Worm (Caenorhabditis elegans) whole organism, mixed stage, embryonic: Measurements from ENCODE around the gene srsx-25.

Experiments
- M03D4.4 ChIP-seq: sonication (generic microtip); optimal IDR thresholded peaks from 2 replicates; lab custom pipeline; 2017; ENCODE audit warnings: mild to moderate bottlenecking, missing genetic modification characterization, missing compliant biosample characterization
- blmp-1 ChIP-seq: fragments of 150-350 bp; optimal IDR thresholded peaks from 2 replicates; lab custom pipeline; 2014; ENCODE audit warnings: missing biosample characterization, missing genetic modification characterization
- ceh-83 ChIP-seq: fragments of 200-800 bp; sonication (Bioruptor generic); optimal IDR thresholded peaks from 2 replicates; lab custom pipeline; 2018; ENCODE audit warnings: mild to moderate bottlenecking, missing genetic modification characterization, missing compliant biosample characterization
- ces-1 ChIP-seq: fragments of 150-350 bp; optimal IDR thresholded peaks from 2 replicates; lab custom pipeline; 2014; ENCODE audit warnings: missing biosample characterization, missing genetic modification reagents, missing genetic modification characterization
- cnd-1 ChIP-seq: fragments of 200-800 bp; sonication (Bioruptor generic); optimal IDR thresholded peaks from 2 replicates; lab custom pipeline; 2018; ENCODE audit warnings: mild to moderate bottlenecking, missing genetic modification characterization, missing compliant biosample characterization
- drap-1 ChIP-seq: fragments of 200-800 bp; sonication (Bioruptor generic); optimal IDR thresholded peaks from 3 replicates; lab custom pipeline; 2018; ENCODE audit warnings: mild to moderate bottlenecking, missing genetic modification characterization, missing compliant biosample characterization
- elt-1 ChIP-seq: sonication (generic microtip); optimal IDR thresholded peaks from 2 replicates; lab custom pipeline; 2017; ENCODE audit warnings: missing genetic modification characterization, mild to moderate bottlenecking, missing compliant biosample characterization, antibody characterized with exemption, moderate library complexity, borderline replicate concordance; ENCODE audit not compliant: insufficient read depth
- elt-3 ChIP-seq: fragments of 150-350 bp; optimal IDR thresholded peaks from 2 replicates; lab custom pipeline; 2014; ENCODE audit warnings: missing biosample characterization, missing genetic modification characterization
- hlh-1 ChIP-seq: fragments of 150-350 bp; optimal IDR thresholded peaks from 2 replicates; lab custom pipeline; 2014; ENCODE audit warnings: missing biosample characterization, missing genetic modification reagents, missing genetic modification characterization
- lin-13 ChIP-seq: fragments of 150-350 bp; optimal IDR thresholded peaks from 2 replicates; lab custom pipeline; 2014; ENCODE audit warnings: missing biosample characterization, missing genetic modification characterization
- lin-32 ChIP-seq: fragments of 200-800 bp; sonication (Bioruptor generic); optimal IDR thresholded peaks from 2 replicates; lab custom pipeline; 2018; ENCODE audit warnings: mild to moderate bottlenecking, missing genetic modification characterization, missing compliant biosample characterization
- mab-5 ChIP-seq: fragments of 150-350 bp; optimal IDR thresholded peaks from 2 replicates; lab custom pipeline; 2014; ENCODE audit warnings: missing biosample characterization, missing genetic modification characterization
- mep-1 ChIP-seq: fragments of 150-350 bp; optimal IDR thresholded peaks from 2 replicates; lab custom pipeline; 2017; ENCODE audit warnings: missing biosample characterization, missing genetic modification reagents, missing genetic modification characterization, inconsistent platforms
- nhr-2 ChIP-seq: fragments of 150-350 bp; optimal IDR thresholded peaks from 2 replicates; lab custom pipeline; 2014; ENCODE audit warnings: missing biosample characterization, missing genetic modification characterization
- nhr-28 ChIP-seq: fragments of 150-350 bp; optimal IDR thresholded peaks from 2 replicates; lab custom pipeline; 2014; ENCODE audit warnings: missing biosample characterization, missing genetic modification characterization
- pha-4 ChIP-seq: fragments of 150-350 bp; optimal IDR thresholded peaks from 2 replicates; lab custom pipeline; 2018; ENCODE audit warnings: missing biosample characterization, missing genetic modification reagents, missing genetic modification characterization
- tbx-8 ChIP-seq: fragments of 200-800 bp; sonication (Bioruptor generic); optimal IDR thresholded peaks from 2 replicates; lab custom pipeline; 2018; ENCODE audit warnings: mild to moderate bottlenecking, missing genetic modification characterization, moderate library complexity, missing compliant biosample characterization
- unc-120 ChIP-seq: sonication (generic microtip); optimal IDR thresholded peaks from 2 replicates; lab custom pipeline; 2017; ENCODE audit warnings: missing genetic modification characterization, missing compliant biosample characterization; ENCODE audit not compliant: poor library complexity, severe bottlenecking
- unc-39 ChIP-seq: fragments of 150-350 bp; optimal IDR thresholded peaks from 2 replicates; lab custom pipeline; 2014; ENCODE audit warnings: missing biosample characterization, missing genetic modification characterization
- unc-62 ChIP-seq: fragments of 150-350 bp; optimal IDR thresholded peaks from 2 replicates; lab custom pipeline; 2014; ENCODE audit warnings: missing biosample characterization, missing genetic modification reagents, missing genetic modification characterization

srsx-25 gene

ce11 chrIV:13400456-13401364 is 35.7 kb downstream of the srsx-25 start, which contains the start of the genes memi-2 and cyp-31A5:
memi-2 (minus strand) TSS chrIV:13400506.
cyp-31A5 (plus strand) TSS chrIV:13401289.
- TF ChIP-seq tbx-8 (GFP tag; lab: Kevin White, UChicago) (no peak), mab-5 (tag; lab: Kevin White, UChicago) (no peak), lin-32 (no peak), ceh-83 (no peak), cnd-1 (tag; lab: Kevin White, UChicago) (no peak), drap-1 (no peak)

DNA sequence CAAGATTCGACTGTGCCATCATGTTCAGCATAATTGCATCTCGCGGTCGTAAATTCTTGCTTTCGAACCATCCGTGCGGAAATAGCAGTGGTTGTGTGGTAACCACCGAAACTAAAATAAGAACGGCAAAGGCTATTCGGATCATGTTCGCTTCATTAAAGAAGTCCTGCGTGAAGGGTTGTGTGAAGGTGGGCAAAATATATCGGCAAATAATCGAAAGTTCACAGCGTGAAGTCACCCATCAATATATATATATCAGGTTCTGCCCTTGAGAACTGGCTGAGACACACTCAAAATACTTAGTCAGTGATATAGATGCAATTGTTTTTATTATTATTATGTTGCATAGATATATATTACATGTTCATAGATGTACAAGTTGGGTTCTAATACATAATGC is 43.0 kb downstream of the srsx-25 start, which contains the start of gene Y62E10A.19:
Gene Y62E10A.19 (minus strand): TSS at position 289 of the 400 bp plus-strand sequence.
- TF ChIP-seq elt-1 (no peak), blmp-1 (tag; lab: Kevin White, UChicago) (peak; percentile 7)

DNA sequence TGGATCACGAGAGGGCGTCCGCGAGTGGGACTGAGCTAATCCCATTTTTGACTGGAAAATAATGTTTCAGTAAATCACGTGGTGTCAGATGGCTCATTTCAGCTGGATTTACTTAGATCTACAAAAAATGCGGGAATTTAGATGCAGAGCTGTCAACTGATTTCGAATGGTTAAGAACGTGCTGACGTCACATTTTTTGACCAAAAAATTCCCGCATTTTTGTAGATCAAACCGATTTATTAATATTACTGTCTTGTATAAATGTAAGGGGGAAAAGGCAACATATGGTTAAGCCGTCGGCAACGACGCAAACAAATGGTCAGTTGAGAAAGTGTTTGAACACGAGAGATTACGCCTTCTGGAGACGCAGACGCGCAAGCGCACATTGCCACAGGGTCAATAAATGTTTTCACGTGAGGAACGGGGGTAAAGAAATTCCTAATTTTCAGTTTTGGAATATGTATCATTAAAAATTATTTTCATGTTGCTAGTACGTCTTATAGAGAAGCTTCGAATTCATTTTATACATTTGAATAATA is 47.9 kb downstream of the srsx-25 start, which contains the start of gene gcl-1:
Gene gcl-1 (minus strand): TSS at position 51 of the 539 bp plus-strand sequence.
- no peak for TF ChIP-seq elt-3 (tag; lab: Kevin White, UChicago)
- peak; percentile 3 for TF ChIP-seq cnd-1 (tag; lab: Kevin White, UChicago)
- TF ChIP-seq pha-4 (tag; lab: Kevin White, UChicago) = peak; percentile 31
- TF ChIP-seq lin-13 = no peak
- no peak for TF ChIP-seq lin-32
- TF ChIP-seq mep-1 (tag; lab: Kevin White, UChicago) = no peak
- TF ChIP-seq ceh-83 = no peak
- TF ChIP-seq hlh-1 (tag; lab: Kevin White, UChicago) = peak; percentile 7
- TF ChIP-seq unc-62 = no peak
- TF ChIP-seq ces-1 (GFP tag; lab: Kevin White, UChicago) = peak; percentile 17
- TF ChIP-seq M03D4.4 (tag; lab: Kevin White, UChicago) = no peak

DNA sequence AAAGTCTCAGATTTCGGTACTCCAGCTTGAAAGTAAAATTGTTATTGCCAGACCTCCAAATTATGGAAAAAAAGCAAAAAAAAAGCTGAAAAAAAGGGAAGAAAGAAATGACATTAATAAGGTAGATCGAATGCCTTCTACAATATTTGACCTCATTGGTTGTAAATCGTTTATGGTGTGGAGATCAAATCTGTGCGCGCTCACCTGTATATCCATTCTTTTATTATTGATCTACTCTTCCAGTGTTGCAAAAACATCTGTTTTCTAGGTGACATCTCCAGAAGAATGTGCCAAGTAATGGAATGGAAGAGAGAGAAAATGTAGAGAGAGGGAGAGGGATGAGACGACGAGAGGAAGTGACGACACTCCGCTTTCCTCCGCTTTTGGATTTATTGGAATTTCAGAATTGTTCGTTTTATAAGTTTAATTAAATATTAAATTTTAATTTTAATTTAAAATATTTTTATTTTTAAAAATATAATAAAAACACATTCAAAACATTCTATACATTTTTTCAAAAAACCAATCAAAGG is 50.8 kb downstream of the srsx-25 start, which contains the start of the genes pik-1 and aptf-2:
Gene pik-1 (plus strand): TSS at position 303 of the 533 bp plus-strand sequence.
Gene aptf-2 (minus strand): TSS at position 313 of the 533 bp plus-strand sequence.
- TF ChIP-seq M03D4.4 (tag; lab: Kevin White, UChicago) = no peak
- TF ChIP-seq nhr-2 (tag; lab: Kevin White, UChicago) = no peak
- TF ChIP-seq unc-120 (tag; lab: Kevin White, UChicago) = peak; percentile 33
- TF ChIP-seq mab-5 (tag; lab: Kevin White, UChicago) = no peak
- no peak for TF ChIP-seq nhr-28 (tag; lab: Kevin White, UChicago)
- TF ChIP-seq unc-39 (tag; lab: Kevin White, UChicago) = no peak
- TF ChIP-seq ces-1 (GFP tag; lab: Kevin White, UChicago) = peak; percentile 8
